Fruit fly (Drosophila melanogaster): ENCODE results near the gene CG14105.

- TF ChIP-seq rn (GFP tag; IDR thresholded peaks at IDR 0.05) (no peak), CG10348 (GFP tag; IDR thresholded peaks at IDR 0.05) (no peak), CG8301 (tag; optimal IDR thresholded peaks at IDR 0.05) (no peak), fd96Ca (GFP tag; IDR thresholded peaks at IDR 0.05) (no peak), CG15710 (tag; optimal IDR thresholded peaks at IDR 0.05) (no peak), gl (tag; optimal IDR thresholded peaks at IDR 0.05) (no peak), CG4496 (GFP tag; IDR thresholded peaks at IDR 0.05) (no peak), Pif1B (GFP tag; optimal IDR thresholded peaks at IDR 0.05) (no peak)
These were observed 14.0 kb upstream of the CG14105 start, which contains the start of the genes CG10140 and CG14109 for dm6 chr3L:13440370-13440960.
